Worm (Caenorhabditis elegans) whole organism, late embryonic: ENCODE data around the gene E04F6.6.

Experiments used
- ceh-22 ChIP-seq: sonication (generic microtip); optimal IDR thresholded peaks from 2 replicates; lab custom pipeline; 2017; ENCODE audit warnings: missing biosample characterization, missing genetic modification characterization
- ceh-30 ChIP-seq: fragments of 150-350 bp; optimal IDR thresholded peaks from 2 replicates; lab custom pipeline; 2014; ENCODE audit warnings: missing biosample characterization, missing genetic modification characterization
- ceh-6 ChIP-seq: fragments of 200-800 bp; sonication (Bioruptor generic); optimal IDR thresholded peaks from 2 replicates; lab custom pipeline; 2018; ENCODE audit warnings: mild to moderate bottlenecking, missing genetic modification characterization, missing compliant biosample characterization
- gmeb-2 ChIP-seq: sonication (generic microtip); optimal IDR thresholded peaks from 2 replicates; lab custom pipeline; 2016; ENCODE audit warnings: missing genetic modification characterization, inconsistent platforms, missing compliant biosample characterization
- hlh-8 ChIP-seq: sonication (generic microtip); optimal IDR thresholded peaks from 2 replicates; lab custom pipeline; 2016; ENCODE audit warnings: missing genotype, missing genetic modification characterization, missing compliant biosample characterization
- nhr-11 ChIP-seq: fragments of 150-350 bp; optimal IDR thresholded peaks from 2 replicates; lab custom pipeline; 2014; ENCODE audit warnings: missing biosample characterization, missing genetic modification characterization
- npax-4 ChIP-seq: sonication (generic microtip); optimal IDR thresholded peaks from 2 replicates; lab custom pipeline; 2016; ENCODE audit warnings: missing genetic modification characterization, missing compliant biosample characterization
- pat-9 ChIP-seq: fragments of 200-800 bp; sonication (Bioruptor generic); optimal IDR thresholded peaks from 2 replicates; lab custom pipeline; 2018; ENCODE audit warnings: mild to moderate bottlenecking, missing genetic modification characterization, moderate library complexity, missing compliant biosample characterization
- pha-4 ChIP-seq: fragments of 150-350 bp; optimal IDR thresholded peaks from 2 replicates; lab custom pipeline; 2018; ENCODE audit warnings: missing biosample characterization, missing genetic modification reagents, missing genetic modification characterization
- tbx-2 ChIP-seq: sonication (generic microtip); optimal IDR thresholded peaks from 2 replicates; lab custom pipeline; 2016; ENCODE audit warnings: missing genetic modification characterization, missing compliant biosample characterization
- unc-55 ChIP-seq: sonication (generic microtip); optimal IDR thresholded peaks from 2 replicates; lab custom pipeline; 2017; ENCODE audit warnings: missing biosample characterization, missing genetic modification reagents, missing genetic modification characterization

ce11 chrII:7189120-7189519 lies 10.2 kb downstream of the E04F6.6 start, which contains the start of gene E04F6.4:
- TF ChIP-seq nhr-11 (tag; lab: Kevin White, UChicago) (no peak), pha-4 (no peak), hlh-8 (tag; lab: Kevin White, UChicago) (no peak), gmeb-2 (tag; lab: Kevin White, UChicago) (no peak), unc-55 (GFP tag; lab: Kevin White, UChicago) (no peak), ceh-30 (tag; lab: Kevin White, UChicago) (no peak), pat-9 (tag; lab: Kevin White, UChicago) (no peak), ceh-6 (GFP tag; lab: Kevin White, UChicago) (no peak), ceh-22 (tag; lab: Kevin White, UChicago) (no peak), tbx-2 (tag; lab: Kevin White, UChicago) (no peak), npax-4 (tag; lab: Kevin White, UChicago) (no peak)
